Fruit fly (Drosophila melanogaster): ENCODE measurements around the gene CG13713.

Gene CG13713

DNA sequence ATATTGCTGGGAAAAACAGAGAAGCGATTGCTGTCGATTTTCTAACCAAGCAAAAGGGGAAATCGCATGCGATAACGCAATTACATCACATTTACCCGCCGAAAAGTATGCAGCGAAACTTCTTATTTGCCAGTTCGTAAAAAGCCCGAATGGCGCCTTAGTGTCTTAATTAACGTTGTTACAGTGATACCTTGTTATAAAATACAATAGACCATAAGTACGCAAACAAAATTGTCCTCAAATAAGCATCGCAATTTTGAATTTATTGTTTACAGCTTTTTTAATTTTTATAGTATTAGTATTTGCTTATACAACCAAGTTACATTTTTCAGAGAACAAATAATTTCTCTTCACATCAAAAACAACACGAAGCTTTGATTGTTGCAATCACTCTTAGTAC, 6.7 kb upstream of the CG13713 start (continued):
- TF ChIP-seq nau (GFP tag; optimal IDR thresholded peaks at IDR 0.05) (no peak), CG18476 (GFP tag; optimal IDR thresholded peaks at IDR 0.05) (no peak), CG11247 (GFP tag; IDR thresholded peaks at IDR 0.05) (peak; percentile 47; the same call in 1 of the 2 replicates), Sox102F (GFP tag; optimal IDR thresholded peaks at IDR 0.05) (peak; percentile 46), CG34422 (GFP tag; IDR thresholded peaks at IDR 0.05) (no peak), CG11504 (tag; optimal IDR thresholded peaks at IDR 0.05) (peak; percentile 40), lmd (GFP tag; IDR thresholded peaks at IDR 0.05) (peak; percentile 47; the same call in 1 of the 2 replicates), CG3838 (GFP tag; optimal IDR thresholded peaks at IDR 0.05) (no peak), amos (GFP tag; IDR thresholded peaks at IDR 0.05; ENCODE audit: partially characterized antibody) (no peak), Oli (tag; optimal IDR thresholded peaks at IDR 0.05) (peak; percentile 22), CG13287 (GFP tag; IDR thresholded peaks at IDR 0.05; ENCODE audit: partially characterized antibody) (peak; percentile 57; the same call in 1 of the 2 replicates), CG1024 (GFP tag; IDR thresholded peaks at IDR 0.05) (peak; percentile 31; the same call in 1 of the 2 replicates), Hr51 (GFP tag; optimal IDR thresholded peaks at IDR 0.05) (peak in 1 of 2 experiments; percentile 32), chif (GFP tag; optimal IDR thresholded peaks at IDR 0.05) (peak in 1 of 2 experiments; percentile 36), ATbp (GFP tag; optimal IDR thresholded peaks at IDR 0.05) (no peak), Aef1 (GFP tag; IDR thresholded peaks at IDR 0.05) (peak; percentile 51; the same call in 2 of the 3 replicates), slbo (GFP tag; IDR thresholded peaks at IDR 0.05) (peak; percentile 64), CG17328 (GFP tag; IDR thresholded peaks at IDR 0.05) (peak; percentile 39; the same call in 1 of the 2 replicates), CG17568 (GFP tag; optimal IDR thresholded peaks at IDR 0.05) (peak; percentile 5), abd-A (tag; optimal IDR thresholded peaks at IDR 0.05) (no peak), zen (tag; optimal IDR thresholded peaks at IDR 0.05) (peak; percentile 66), MESR4 (GFP tag; optimal IDR thresholded peaks at IDR 0.05) (no peak), Ets65A (GFP tag) (peak; percentile 23), CG6813 (GFP tag; optimal IDR thresholded peaks at IDR 0.05) (no peak), E2f1 (GFP tag; IDR thresholded peaks at IDR 0.05) (0 out of 2 replicates have a peak, but pooled peaks have one; percentile 52), toy (GFP tag; IDR thresholded peaks at IDR 0.05) (0 out of 2 replicates have a peak, but pooled peaks have one; percentile 14), CG4730 (GFP tag; IDR thresholded peaks at IDR 0.05) (peak; percentile 44; the same call in 1 of the 2 replicates), yki (optimal IDR thresholded peaks at IDR 0.05) (no peak), CG11696 (GFP tag; IDR thresholded peaks at IDR 0.05) (0 out of 2 replicates have a peak, but pooled peaks have one; percentile 11), Xrp1 (GFP tag; IDR thresholded peaks at IDR 0.05) (peak; percentile 60; the same call in 1 of the 2 replicates), NC2β (GFP tag; optimal IDR thresholded peaks at IDR 0.05) (peak; percentile 19), NfI (GFP tag; optimal IDR thresholded peaks at IDR 0.05) (peak; percentile 0), Ets97D (GFP tag; optimal IDR thresholded peaks at IDR 0.05) (no peak), Drgx (GFP tag; IDR thresholded peaks at IDR 0.05) (peak; percentile 58), Pdp1 (GFP tag; optimal IDR thresholded peaks at IDR 0.05) (peak in 1 of 2 experiments; percentile 90), CG6791 (GFP tag; IDR thresholded peaks at IDR 0.05; ENCODE audit: partially characterized antibody) (no peak), Taf1 (GFP tag; IDR thresholded peaks at IDR 0.05) (0 out of 2 replicates have a peak, but pooled peaks have one; percentile 11), CG17361 (GFP tag; IDR thresholded peaks at IDR 0.05) (0 out of 3 replicates have a peak, but pooled peaks have one; percentile 20), CG14014 (GFP tag; IDR thresholded peaks at IDR 0.05) (0 out of 2 replicates have a peak, but pooled peaks have one; percentile 5), stwl (tag; optimal IDR thresholded peaks at IDR 0.05) (peak; percentile 52), CG10366 (GFP tag; IDR thresholded peaks at IDR 0.05) (peak; percentile 61), Fer3 (tag; optimal IDR thresholded peaks at IDR 0.05) (no peak), Ssrp (tag; optimal IDR thresholded peaks at IDR 0.05) (peak; percentile 23), grau (tag; optimal IDR thresholded peaks at IDR 0.05) (peak; percentile 90), bigmax (GFP tag; optimal IDR thresholded peaks at IDR 0.05) (no peak), nmo (GFP tag; optimal IDR thresholded peaks at IDR 0.05) (peak; percentile 17), dati (GFP tag; IDR thresholded peaks at IDR 0.05) (peak; percentile 52; the same call in 1 of the 2 replicates), dan (GFP tag; IDR thresholded peaks at IDR 0.05) (no peak), E2f2 (GFP tag; IDR thresholded peaks at IDR 0.05) (no peak), CG7786 (GFP tag; optimal IDR thresholded peaks at IDR 0.05) (no peak)

Measured in whole organism, embryonic.